Worm (Caenorhabditis elegans): ENCODE data around the gene sqrd-1.

Gene sqrd-1

ce11 chrIV:14203162-14203561, 16.5 kb upstream of the sqrd-1 start, which contains the start of gene F02H6.3:
F02H6.3 (plus strand) TSS chrIV:14203427.
- TF ChIP-seq flh-1 (GFP tag; optimal IDR thresholded peaks at IDR 0.05) (no peak), cnd-1 (tag; optimal IDR thresholded peaks at IDR 0.05) (no peak), elt-1 (tag; optimal IDR thresholded peaks at IDR 0.05; ENCODE audit: borderline replicate concordance, insufficient read depth) (no peak), pha-4 (tag; optimal IDR thresholded peaks at IDR 0.05) (no peak), nhr-2 (tag; optimal IDR thresholded peaks at IDR 0.05) (no peak), mab-5 (tag; optimal IDR thresholded peaks at IDR 0.05) (no peak), zip-8 (tag; optimal IDR thresholded peaks at IDR 0.05) (no peak)

ce11 chrIV:14215777-14216176, 3.9 kb upstream of the sqrd-1 start:
- TF ChIP-seq blmp-1 (tag; optimal IDR thresholded peaks at IDR 0.05) (no peak), mab-5 (tag; optimal IDR thresholded peaks at IDR 0.05) (no peak), mls-2 (tag; optimal IDR thresholded peaks at IDR 0.05) (no peak), ceh-83 (GFP tag; optimal IDR thresholded peaks at IDR 0.05) (no peak), nhr-237 (tag; optimal IDR thresholded peaks at IDR 0.05) (no peak)

ce11 chrIV:14218526-14218925, 1.1 kb upstream of the sqrd-1 start:
- peak; percentile 65 for TF ChIP-seq zip-8 (tag; optimal IDR thresholded peaks at IDR 0.05)

ce11 chrIV:14224912-14225311, 5.2 kb downstream of the sqrd-1 start:
- TF ChIP-seq pha-4 (tag; optimal IDR thresholded peaks at IDR 0.05) (no peak), lsy-2 (tag; optimal IDR thresholded peaks at IDR 0.05) (no peak), ceh-83 (GFP tag; optimal IDR thresholded peaks at IDR 0.05) (peak; percentile 62), lin-32 (GFP tag; optimal IDR thresholded peaks at IDR 0.05) (peak; percentile 11), drap-1 (GFP tag; optimal IDR thresholded peaks at IDR 0.05) (no peak), mls-2 (tag; optimal IDR thresholded peaks at IDR 0.05) (no peak), sptf-1 (tag; optimal IDR thresholded peaks at IDR 0.05) (no peak)

ce11 chrIV:14227138-14227537, 7.5 kb downstream of the sqrd-1 start:
- TF ChIP-seq flh-1 (GFP tag; optimal IDR thresholded peaks at IDR 0.05) (no peak), mep-1 (tag; optimal IDR thresholded peaks at IDR 0.05) (no peak), ztf-11 (tag; optimal IDR thresholded peaks at IDR 0.05) (no peak), ceh-39 (tag; optimal IDR thresholded peaks at IDR 0.05) (no peak), ceh-43 (GFP tag; optimal IDR thresholded peaks at IDR 0.05) (no peak), ham-2 (GFP tag; optimal IDR thresholded peaks at IDR 0.05) (no peak), mab-5 (tag; optimal IDR thresholded peaks at IDR 0.05) (no peak), drap-1 (GFP tag; optimal IDR thresholded peaks at IDR 0.05) (no peak), sem-2 (GFP tag; optimal IDR thresholded peaks at IDR 0.05) (no peak), nhr-237 (tag; optimal IDR thresholded peaks at IDR 0.05) (no peak), mls-2 (tag; optimal IDR thresholded peaks at IDR 0.05) (no peak), elt-1 (tag; optimal IDR thresholded peaks at IDR 0.05; ENCODE audit: borderline replicate concordance, insufficient read depth) (no peak), hlh-1 (tag; optimal IDR thresholded peaks at IDR 0.05) (no peak), ces-1 (GFP tag; optimal IDR thresholded peaks at IDR 0.05) (no peak), bed-3 (GFP tag; optimal IDR thresholded peaks at IDR 0.05) (no peak), unc-120 (tag; optimal IDR thresholded peaks at IDR 0.05; ENCODE audit: poor library complexity, severe bottlenecking) (no peak)

ce11 chrIV:14228069-14228468, 8.4 kb downstream of the sqrd-1 start, which contains the start of gene F02H6.7:
F02H6.7 (minus strand) TSS chrIV:14228169.
- TF ChIP-seq nhr-12 (tag; optimal IDR thresholded peaks at IDR 0.05) (no peak), ceh-39 (tag; optimal IDR thresholded peaks at IDR 0.05) (no peak), elt-3 (tag; optimal IDR thresholded peaks at IDR 0.05) (no peak), nhr-76 (tag; optimal IDR thresholded peaks at IDR 0.05) (no peak), ceh-43 (GFP tag; optimal IDR thresholded peaks at IDR 0.05) (no peak), lin-32 (GFP tag; optimal IDR thresholded peaks at IDR 0.05) (no peak)

- no peak for TF ChIP-seq unc-120 (tag; optimal IDR thresholded peaks at IDR 0.05; ENCODE audit: poor library complexity, severe bottlenecking)
- no peak for TF ChIP-seq ces-1 (GFP tag; optimal IDR thresholded peaks at IDR 0.05)
- TF ChIP-seq nhr-2 (tag; optimal IDR thresholded peaks at IDR 0.05), result no peak
- no peak for TF ChIP-seq mep-1 (tag; optimal IDR thresholded peaks at IDR 0.05)
- TF ChIP-seq flh-1 (GFP tag; optimal IDR thresholded peaks at IDR 0.05), result no peak
- no peak for TF ChIP-seq hlh-1 (tag; optimal IDR thresholded peaks at IDR 0.05)
- TF ChIP-seq elt-1 (tag; optimal IDR thresholded peaks at IDR 0.05; ENCODE audit: borderline replicate concordance, insufficient read depth), result no peak
- no peak for TF ChIP-seq bed-3 (GFP tag; optimal IDR thresholded peaks at IDR 0.05)
- no peak for TF ChIP-seq nhr-76 (tag; optimal IDR thresholded peaks at IDR 0.05)
- TF ChIP-seq zip-8 (tag; optimal IDR thresholded peaks at IDR 0.05), result no peak
Observed at ce11 chrIV:14230799-14231198, 11.1 kb downstream of the sqrd-1 start, which contains the start of gene F02H6.6. F02H6.6 (minus strand) TSS chrIV:14230899.
